Worm (Caenorhabditis elegans) whole organism, late embryonic: Measurements from ENCODE around the gene ric-8.

Experiments used
- C08G9.2 ChIP-seq: sonication (generic microtip); optimal IDR thresholded peaks from 2 replicates; lab custom pipeline; 2016; ENCODE audit warnings: mild to moderate bottlenecking, missing genetic modification characterization, moderate library complexity, missing compliant biosample characterization
- ceh-19 ChIP-seq: fragments of 200-800 bp; sonication (Bioruptor generic); optimal IDR thresholded peaks from 2 replicates; lab custom pipeline; 2018; ENCODE audit warnings: mild to moderate bottlenecking, missing genetic modification characterization, missing compliant biosample characterization
- ceh-30 ChIP-seq: fragments of 150-350 bp; optimal IDR thresholded peaks from 2 replicates; lab custom pipeline; 2014; ENCODE audit warnings: missing biosample characterization, missing genetic modification characterization
- ceh-31 ChIP-seq: sonication (generic microtip); optimal IDR thresholded peaks from 2 replicates; lab custom pipeline; 2016; ENCODE audit warnings: missing genetic modification characterization, missing compliant biosample characterization
- ceh-34 ChIP-seq: sonication (generic microtip); optimal IDR thresholded peaks from 2 replicates; lab custom pipeline; 2016; ENCODE audit warnings: mild to moderate bottlenecking, missing genetic modification characterization, missing compliant biosample characterization
- ceh-45 ChIP-seq: fragments of 200-800 bp; sonication (Bioruptor generic); IDR thresholded peaks from 2 replicates; pipeline ENCODE4 v1.3.6; 2022; ENCODE audit warnings: missing genetic modification reagents, missing genetic modification characterization, missing compliant biosample characterization
- ceh-48 ChIP-seq: sonication (generic microtip); optimal IDR thresholded peaks from 2 replicates; lab custom pipeline; 2016; ENCODE audit warnings: missing genetic modification characterization, inconsistent platforms, missing compliant biosample characterization
- dmd-4 ChIP-seq: sonication (generic microtip); optimal IDR thresholded peaks from 2 replicates; lab custom pipeline; 2016; ENCODE audit warnings: borderline replicate concordance, missing genetic modification characterization, missing compliant biosample characterization
- eyg-1 ChIP-seq: sonication (generic microtip); optimal IDR thresholded peaks from 2 replicates; lab custom pipeline; 2016; ENCODE audit warnings: missing genotype, missing genetic modification characterization, missing compliant biosample characterization
- hlh-13 ChIP-seq: fragments of 200-800 bp; sonication (Bioruptor generic); optimal IDR thresholded peaks from 2 replicates; lab custom pipeline; 2018; ENCODE audit warnings: mild to moderate bottlenecking, missing genetic modification characterization, missing compliant biosample characterization
- lin-11 ChIP-seq: fragments of 200-800 bp; sonication (Bioruptor generic); optimal IDR thresholded peaks from 2 replicates; lab custom pipeline; 2018; ENCODE audit warnings: mild to moderate bottlenecking, missing genetic modification characterization, missing compliant biosample characterization
- madf-2 ChIP-seq: sonication (generic microtip); optimal IDR thresholded peaks from 2 replicates; lab custom pipeline; 2017; ENCODE audit warnings: missing genetic modification characterization, missing compliant biosample characterization
- mec-3 ChIP-seq: sonication (generic microtip); optimal IDR thresholded peaks from 2 replicates; lab custom pipeline; 2016; ENCODE audit warnings: borderline replicate concordance, missing genetic modification characterization, missing compliant biosample characterization
- nfya-1 ChIP-seq: sonication (generic microtip); optimal IDR thresholded peaks from 2 replicates; lab custom pipeline; 2017; ENCODE audit warnings: missing genetic modification characterization, mild to moderate bottlenecking, missing compliant biosample characterization, antibody characterized with exemption, moderate library complexity
- npax-4 ChIP-seq: sonication (generic microtip); optimal IDR thresholded peaks from 2 replicates; lab custom pipeline; 2016; ENCODE audit warnings: missing genetic modification characterization, missing compliant biosample characterization
- pqm-1 ChIP-seq: sonication (generic microtip); optimal IDR thresholded peaks from 2 replicates; lab custom pipeline; 2016; ENCODE audit warnings: missing genetic modification characterization, missing compliant biosample characterization
- pros-1 ChIP-seq: fragments of 150-350 bp; optimal IDR thresholded peaks from 2 replicates; lab custom pipeline; 2014; ENCODE audit warnings: missing biosample characterization, missing genetic modification reagents, missing genetic modification characterization
- ref-2 ChIP-seq: sonication (generic microtip); optimal IDR thresholded peaks from 2 replicates; lab custom pipeline; 2016; ENCODE audit warnings: missing genetic modification characterization, missing compliant biosample characterization
- sox-2 ChIP-seq: fragments of 200-800 bp; sonication (Bioruptor generic); IDR thresholded peaks from 2 replicates; pipeline ENCODE4 v1.3.6; 2022; ENCODE audit warnings: missing genetic modification reagents, missing genetic modification characterization, missing compliant biosample characterization
- sox-4 ChIP-seq: sonication (generic microtip); optimal IDR thresholded peaks from 2 replicates; lab custom pipeline; 2017; ENCODE audit warnings: mild to moderate bottlenecking, missing genetic modification characterization, inconsistent platforms, missing compliant biosample characterization

Gene ric-8

ce11 chrIV:2677687-2678086, 34.9 kb downstream of the ric-8 start:
- TF ChIP-seq eyg-1 (tag; lab: Kevin White, UChicago) (no peak), dmd-4 (tag; lab: Kevin White, UChicago) (no peak), nfya-1 (no peak), ceh-30 (tag; lab: Kevin White, UChicago) (no peak), ref-2 (tag; lab: Kevin White, UChicago) (no peak), ceh-45 (GFP tag; lab: Robert Waterston, UW) (no peak), ceh-48 (tag; lab: Kevin White, UChicago) (no peak), lin-11 (tag; lab: Kevin White, UChicago) (no peak)

ce11 chrIV:2678152-2678551, 35.4 kb downstream of the ric-8 start:
- TF ChIP-seq C08G9.2 (tag; lab: Kevin White, UChicago), result no peak
- TF ChIP-seq, all 69 proteins: peak for 0

ce11 chrIV:2680281-2680680, 37.5 kb downstream of the ric-8 start:
- TF ChIP-seq sox-4 (tag; lab: Kevin White, UChicago) (no peak), mec-3 (tag; lab: Kevin White, UChicago) (no peak), hlh-13 (GFP tag; lab: Kevin White, UChicago) (no peak), ceh-19 (GFP tag; lab: Kevin White, UChicago) (no peak), eyg-1 (tag; lab: Kevin White, UChicago) (no peak), pqm-1 (tag; lab: Kevin White, UChicago) (no peak)

DNA sequence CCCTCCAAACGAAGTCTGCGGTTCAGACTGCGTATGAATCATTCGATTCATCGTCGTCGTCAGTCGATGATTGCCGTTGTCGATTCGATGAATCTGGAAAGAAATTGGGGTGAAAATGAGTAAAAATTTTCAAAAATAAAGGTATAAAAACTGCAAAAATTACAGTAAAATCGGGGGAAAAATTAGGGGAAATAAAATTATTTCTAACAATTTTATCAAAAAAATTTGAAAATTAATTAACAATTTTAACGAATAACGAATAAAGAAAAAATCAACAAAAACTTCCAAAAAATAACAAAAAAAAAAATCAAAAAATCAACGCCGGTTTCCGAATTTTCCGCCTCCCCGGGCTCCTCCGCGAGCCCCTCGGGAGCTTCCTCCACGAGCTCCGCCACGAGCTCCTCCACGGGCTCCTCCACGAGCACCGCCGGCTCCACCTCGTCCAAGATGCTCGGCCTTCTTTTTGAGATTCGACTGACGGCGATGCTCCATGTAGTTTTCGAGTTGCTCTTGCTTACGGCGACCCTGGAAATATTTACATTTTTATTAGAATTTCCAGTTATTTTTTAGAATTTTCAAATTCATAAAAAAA, 46.0 kb downstream of the ric-8 start, which contains the start of gene egrh-3:
Gene egrh-3 (minus strand): TSS at position 51 of the 592 bp plus-strand sequence.
- TF ChIP-seq madf-2 (no peak), ceh-34 (tag; lab: Kevin White, UChicago) (no peak), lin-11 (tag; lab: Kevin White, UChicago) (no peak), sox-2 (no peak), pros-1 (tag; lab: Kevin White, UChicago) (no peak), ceh-31 (tag; lab: Kevin White, UChicago) (no peak), nfya-1 (no peak), npax-4 (tag; lab: Kevin White, UChicago) (no peak)
